Worm (Caenorhabditis elegans) whole organism, L1 larva: ENCODE data around the gene str-77.

Source experiments
- ceh-82 ChIP-seq, 3 experiments: fragments of 150-350 bp in 1 of 3; sonication (generic microtip) in 2 of 3; optimal IDR thresholded peaks; 2 replicates each; lab custom pipeline; 2014 to 2017; ENCODE audit warnings: missing biosample characterization in 3 of 3, missing genetic modification characterization in 3 of 3
- elt-3 ChIP-seq, 6 experiments: fragments of 150-350 bp in 1 of 6; sonication (generic microtip); optimal IDR thresholded peaks; 2 replicates each; lab custom pipeline; 2017 to 2018; ENCODE audit warnings: missing biosample characterization in 6 of 6, missing genetic modification characterization in 6 of 6, inconsistent platforms in 1 of 6
- fkh-8 ChIP-seq: sonication (generic microtip); optimal IDR thresholded peaks from 2 replicates; lab custom pipeline; 2016; ENCODE audit warnings: mild to moderate bottlenecking, missing genetic modification characterization, missing compliant biosample characterization
- grh-1 ChIP-seq: fragments of 200-800 bp; sonication (Bioruptor generic); IDR thresholded peaks from 2 replicates; pipeline ENCODE4 v1.3.6; 2022; ENCODE audit warnings: missing genetic modification reagents, missing genetic modification characterization, missing compliant biosample characterization
- jun-1 ChIP-seq: fragments of 150-350 bp; optimal IDR thresholded peaks from 2 replicates; lab custom pipeline; 2014; ENCODE audit warnings: missing biosample characterization, missing genetic modification reagents, missing genetic modification characterization
- lin-13 ChIP-seq: fragments of 150-350 bp; optimal IDR thresholded peaks from 2 replicates; lab custom pipeline; 2014; ENCODE audit warnings: missing biosample characterization, missing genetic modification reagents, missing genetic modification characterization
- nhr-237 ChIP-seq: fragments of 150-350 bp; optimal IDR thresholded peaks from 2 replicates; lab custom pipeline; 2014; ENCODE audit warnings: missing biosample characterization, missing genetic modification characterization
- unc-86 ChIP-seq: sonication (generic microtip); optimal IDR thresholded peaks from 2 replicates; lab custom pipeline; 2016; ENCODE audit warnings: missing genetic modification characterization, missing compliant biosample characterization
- zag-1 ChIP-seq: fragments of 150-350 bp; optimal IDR thresholded peaks from 2 replicates; lab custom pipeline; 2014; ENCODE audit warnings: missing biosample characterization, missing genetic modification characterization

- no peak for TF ChIP-seq elt-3 (tag; optimal IDR thresholded peaks at IDR 0.05; lab: Kevin White, UChicago)
- TF ChIP-seq jun-1 (tag; lab: Kevin White, UChicago): no peak
- no peak for TF ChIP-seq unc-86 (tag; lab: Kevin White, UChicago)
- TF ChIP-seq lin-13: no peak
- TF ChIP-seq zag-1: no peak
- no peak for TF ChIP-seq fkh-8
- no peak for TF ChIP-seq nhr-237 (tag; lab: Kevin White, UChicago)
- no peak for TF ChIP-seq ceh-82 (tag; optimal IDR thresholded peaks at IDR 0.05; lab: Kevin White, UChicago)
- no peak for TF ChIP-seq grh-1 (GFP tag; lab: Robert Waterston, UW)
Observed at ce11 chrV:17728757-17729156, 10.0 kb downstream of the str-77 start.
